Fruit fly (Drosophila melanogaster) S2 (cell line): Measurements from ENCODE around the gene Nepl12.
"Not testable (repeated sequence)": the region's sequence is repeated elsewhere in the genome, so short reads cannot be mapped to it uniquely, and the experiment has no call there.

Source experiments
- CG8478 ChIP-seq: fragments of >200 bp; optimal IDR thresholded peaks from 2 replicates; lab custom pipeline; 2018
- CTCF ChIP-seq, 2 experiments: fragments of >200 bp; optimal IDR thresholded peaks; 2 replicates each; lab custom pipeline; 2018

Nepl12 gene

dm6 chr3R:9646104-9646707 lies 29.1 kb upstream of the Nepl12 start, which contains the start of gene Fst:
TSS of gene Fst (minus strand) at chr3R:9646154.
- TF ChIP-seq CG8478 (lab: Kevin White, UChicago) (no peak), CTCF (optimal IDR thresholded peaks at IDR 0.05; lab: Kevin White, UChicago) (no peak)

- no peak for TF ChIP-seq CTCF (optimal IDR thresholded peaks at IDR 0.05; lab: Kevin White, UChicago)
- no peak for TF ChIP-seq CG8478 (lab: Kevin White, UChicago)
Measured at dm6 chr3R:9665405-9665804, 9.9 kb upstream of the Nepl12 start.

- TF ChIP-seq CTCF (optimal IDR thresholded peaks at IDR 0.05; lab: Kevin White, UChicago): peak; percentile 63 to 64
- TF ChIP-seq CG8478 (lab: Kevin White, UChicago): no peak
Measured at dm6 chr3R:9673207-9673606, 2.1 kb upstream of the Nepl12 start.

- TF ChIP-seq CG8478 (lab: Kevin White, UChicago): no peak
- no peak for TF ChIP-seq CTCF (optimal IDR thresholded peaks at IDR 0.05; lab: Kevin White, UChicago)
Measured at dm6 chr3R:9674196-9674693, 1.1 kb upstream of the Nepl12 start, which contains the start of gene Dhc1. TSS of gene Dhc1 (minus strand) at chr3R:9674643.

- peak; percentile 79 to 80 for TF ChIP-seq CTCF (optimal IDR thresholded peaks at IDR 0.05; lab: Kevin White, UChicago)
- no peak for TF ChIP-seq CG8478 (lab: Kevin White, UChicago)
Measured at dm6 chr3R:9677734-9678341, 2.5 kb downstream of the Nepl12 start, which contains the start of gene p23. TSS of gene p23 (plus strand) at chr3R:9677927.

dm6 chr3R:9679746-9680145 lies 4.4 kb downstream of the Nepl12 start, which contains the start of gene nmdyn-D7:
TSS of gene nmdyn-D7 (plus strand) at chr3R:9679939.
- no peak for TF ChIP-seq CTCF (optimal IDR thresholded peaks at IDR 0.05; lab: Kevin White, UChicago)
- TF ChIP-seq CG8478 (lab: Kevin White, UChicago): no peak

dm6 chr3R:9683064-9683682 lies 7.8 kb downstream of the Nepl12 start:
- TF ChIP-seq CG8478 (lab: Kevin White, UChicago): no peak
- TF ChIP-seq CTCF (optimal IDR thresholded peaks at IDR 0.05; lab: Kevin White, UChicago): no peak

- TF ChIP-seq CG8478 (lab: Kevin White, UChicago): no peak
- TF ChIP-seq CTCF (optimal IDR thresholded peaks at IDR 0.05; lab: Kevin White, UChicago): no peak
Measured at dm6 chr3R:9684125-9684524, 8.8 kb downstream of the Nepl12 start, which contains the start of gene CG9444. TSS of gene CG9444 (minus strand) at chr3R:9684264.

- not testable (repeated sequence) for TF ChIP-seq CG8478 (lab: Kevin White, UChicago); CTCF (optimal IDR thresholded peaks at IDR 0.05; lab: Kevin White, UChicago)
Measured at dm6 chr3R:9685376-9685775, 10.1 kb downstream of the Nepl12 start, which contains the start of the genes eca and CG18542. TSS of gene eca (minus strand) at chr3R:9685476. TSS of gene CG18542 (plus strand) at chr3R:9685760.

dm6 chr3R:9692675-9693129 lies 17.4 kb downstream of the Nepl12 start, which contains the start of the genes Unc-115b, p24-2 and CG32939:
TSS of gene Unc-115b (minus strand) at chr3R:9692775.
TSS of gene p24-2 (minus strand) at chr3R:9692794.
TSS of gene CG32939 (plus strand) at chr3R:9693079.
- not testable (repeated sequence) for TF ChIP-seq CTCF (optimal IDR thresholded peaks at IDR 0.05; lab: Kevin White, UChicago); CG8478 (lab: Kevin White, UChicago)

- TF ChIP-seq CTCF (optimal IDR thresholded peaks at IDR 0.05; lab: Kevin White, UChicago) (peak; percentile 73 to 85), CG8478 (lab: Kevin White, UChicago) (no peak)
Measured at dm6 chr3R:9694999-9695398, 19.7 kb downstream of the Nepl12 start.

dm6 chr3R:9700513-9700912 lies 25.2 kb downstream of the Nepl12 start:
- TF ChIP-seq CG8478 (lab: Kevin White, UChicago): no peak
- TF ChIP-seq CTCF (optimal IDR thresholded peaks at IDR 0.05; lab: Kevin White, UChicago): no peak

- TF ChIP-seq CTCF (optimal IDR thresholded peaks at IDR 0.05; lab: Kevin White, UChicago): no peak
- TF ChIP-seq CG8478 (lab: Kevin White, UChicago): no peak
Measured at dm6 chr3R:9701148-9701703, 25.9 kb downstream of the Nepl12 start.

- TF ChIP-seq CTCF (optimal IDR thresholded peaks at IDR 0.05; lab: Kevin White, UChicago) (no peak), CG8478 (lab: Kevin White, UChicago) (no peak)
Measured at dm6 chr3R:9701897-9702296, 26.6 kb downstream of the Nepl12 start.
